Fruit fly (Drosophila melanogaster): ENCODE data around the gene Or85d.

Or85d gene

DNA sequence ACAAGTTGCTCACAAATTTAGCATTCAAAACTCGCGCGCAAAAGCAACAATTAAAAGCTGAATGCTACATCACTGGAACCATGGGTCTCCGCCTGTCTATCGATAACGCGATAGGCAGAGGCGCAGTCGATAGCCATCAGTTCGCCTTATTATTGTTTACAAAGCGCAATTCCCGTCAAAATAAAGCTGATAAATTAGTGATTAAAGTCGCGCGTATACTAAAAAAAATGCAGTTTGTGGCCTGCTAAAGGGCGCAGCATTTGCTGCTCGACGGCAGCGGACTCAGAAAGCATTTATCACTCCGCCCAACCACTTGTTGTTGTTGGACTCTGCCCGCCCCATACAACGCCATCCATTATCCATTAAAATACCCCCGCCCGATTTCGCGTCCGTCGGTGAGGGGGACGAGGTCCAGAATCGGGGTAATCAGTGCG, 34.6 kb upstream of the Or85d start, which contains the start of gene CG11737 (continued):
- TF ChIP-seq Xrp1 (GFP tag; IDR thresholded peaks at IDR 0.05) (no peak), Nf-YA (GFP tag; IDR thresholded peaks at IDR 0.05) (no peak), ken (GFP tag; IDR thresholded peaks at IDR 0.05) (no peak), MBD-R2 (GFP tag; IDR thresholded peaks at IDR 0.05) (peak; percentile 66), CG4854 (GFP tag; optimal IDR thresholded peaks at IDR 0.05) (no peak), CG17912 (GFP tag; optimal IDR thresholded peaks at IDR 0.05) (no peak), CG17385 (GFP tag; optimal IDR thresholded peaks at IDR 0.05) (no peak), NK7.1 (GFP tag; optimal IDR thresholded peaks at IDR 0.05) (no peak), CG13424 (tag; optimal IDR thresholded peaks at IDR 0.05) (no peak), pho (GFP tag; optimal IDR thresholded peaks at IDR 0.05) (no peak), Kr (GFP tag; optimal IDR thresholded peaks at IDR 0.05) (no peak), crp (GFP tag; optimal IDR thresholded peaks at IDR 0.05) (no peak), zen (tag; optimal IDR thresholded peaks at IDR 0.05) (peak; percentile 8), ftz-f1 (GFP tag; optimal IDR thresholded peaks at IDR 0.05) (no peak), maf-S (GFP tag; optimal IDR thresholded peaks at IDR 0.05) (no peak), mld (GFP tag; IDR thresholded peaks at IDR 0.05; ENCODE audit: partially characterized antibody) (no peak), CG32772 (GFP tag; IDR thresholded peaks at IDR 0.05) (no peak), pum (GFP tag; optimal IDR thresholded peaks at IDR 0.05) (no peak), CG31365 (tag; optimal IDR thresholded peaks at IDR 0.05) (no peak), CG2712 (tag; optimal IDR thresholded peaks at IDR 0.05) (no peak), rib (GFP tag; IDR thresholded peaks at IDR 0.05) (no peak), pb (GFP tag; optimal IDR thresholded peaks at IDR 0.05) (no peak), Hand (GFP tag; optimal IDR thresholded peaks at IDR 0.05) (no peak), pros (GFP tag; optimal IDR thresholded peaks at IDR 0.05) (no peak), nau (GFP tag; optimal IDR thresholded peaks at IDR 0.05) (no peak), bab2 (GFP tag; optimal IDR thresholded peaks at IDR 0.05) (no peak), D19A (tag; optimal IDR thresholded peaks at IDR 0.05) (no peak), chif (GFP tag; optimal IDR thresholded peaks at IDR 0.05) (no peak), CG6689 (GFP tag; IDR thresholded peaks at IDR 0.05) (no peak), bigmax (GFP tag; optimal IDR thresholded peaks at IDR 0.05) (no peak), Ravus (GFP tag; IDR thresholded peaks at IDR 0.05) (no peak), CG9932 (GFP tag; IDR thresholded peaks at IDR 0.05) (no peak), CHES-1-like (GFP tag; optimal IDR thresholded peaks at IDR 0.05) (no peak), Stat92E (GFP tag; optimal IDR thresholded peaks at IDR 0.05) (no peak), da (GFP tag; optimal IDR thresholded peaks at IDR 0.05) (no peak), B-H1 (GFP tag; IDR thresholded peaks at IDR 0.05) (no peak), CG10209 (GFP tag; optimal IDR thresholded peaks at IDR 0.05) (no peak), CG8388 (GFP tag; optimal IDR thresholded peaks at IDR 0.05) (no peak), sim (GFP tag; IDR thresholded peaks at IDR 0.05) (no peak), gsb-n (tag; optimal IDR thresholded peaks at IDR 0.05) (no peak), Atf6 (GFP tag; IDR thresholded peaks at IDR 0.05) (no peak), CG2129 (GFP tag; IDR thresholded peaks at IDR 0.05; ENCODE audit: partially characterized antibody) (no peak), Hr78 (GFP tag; optimal IDR thresholded peaks at IDR 0.05) (no peak), CG9727 (GFP tag; optimal IDR thresholded peaks at IDR 0.05) (no peak), CG6175 (GFP tag; IDR thresholded peaks at IDR 0.05) (no peak), mirr (GFP tag; optimal IDR thresholded peaks at IDR 0.05) (no peak), CG3065 (GFP tag; optimal IDR thresholded peaks at IDR 0.05) (no peak), Fer2 (tag; optimal IDR thresholded peaks at IDR 0.05) (no peak), crc (GFP tag; optimal IDR thresholded peaks at IDR 0.05) (no peak), lilli (GFP tag; optimal IDR thresholded peaks at IDR 0.05) (no peak), CG6654 (GFP tag; optimal IDR thresholded peaks at IDR 0.05) (no peak), CG17328 (GFP tag; IDR thresholded peaks at IDR 0.05) (no peak)

Data from whole organism, embryonic.